Fruit fly (Drosophila melanogaster): Measurements from ENCODE around the gene mri.

The mri gene

dm6 chr3L:184251-184650 is 15.7 kb upstream of the mri start, which contains the start of the genes CG34140, Mkp and Mtch (continued):
- TF ChIP-seq Hey (tag; optimal IDR thresholded peaks at IDR 0.05) (no peak), az2 (GFP tag; optimal IDR thresholded peaks at IDR 0.05) (peak; percentile 88), CG11093 (GFP tag; IDR thresholded peaks at IDR 0.05) (peak; percentile 33; the same call in 1 of the 3 replicates), CG16863 (GFP tag; optimal IDR thresholded peaks at IDR 0.05) (peak; percentile 85), CG11247 (GFP tag; IDR thresholded peaks at IDR 0.05) (peak; percentile 76), Optix (GFP tag; IDR thresholded peaks at IDR 0.05) (peak; percentile 82), CG10462 (GFP tag; optimal IDR thresholded peaks at IDR 0.05) (peak; percentile 86), CG6791 (GFP tag; IDR thresholded peaks at IDR 0.05; ENCODE audit: partially characterized antibody) (peak; percentile 74; the same call in 2 of the 3 replicates), CG9817 (tag; optimal IDR thresholded peaks at IDR 0.05) (peak; percentile 88), CHES-1-like (GFP tag; optimal IDR thresholded peaks at IDR 0.05) (peak; percentile 87), dpn (GFP tag; optimal IDR thresholded peaks at IDR 0.05) (peak; percentile 91), HLHmδ (GFP tag; optimal IDR thresholded peaks at IDR 0.05) (no peak), Adf1 (GFP tag; IDR thresholded peaks at IDR 0.05) (peak; percentile 60), NFAT (GFP tag; IDR thresholded peaks at IDR 0.05) (peak; percentile 76; the same call in 1 of the 2 replicates), tio (GFP tag; optimal IDR thresholded peaks at IDR 0.05) (no peak), ci (GFP tag; IDR thresholded peaks at IDR 0.05) (peak; percentile 75), ttk (GFP tag; IDR thresholded peaks at IDR 0.05) (peak; percentile 73), CG3847 (GFP tag; IDR thresholded peaks at IDR 0.05) (peak; percentile 88), bigmax (GFP tag; optimal IDR thresholded peaks at IDR 0.05) (no peak), CG2116 (GFP tag; optimal IDR thresholded peaks at IDR 0.05) (peak; percentile 94), Meics (GFP tag; optimal IDR thresholded peaks at IDR 0.05) (no peak), Hr39 (optimal IDR thresholded peaks at IDR 0.05) (no peak), CG9876 (GFP tag; optimal IDR thresholded peaks at IDR 0.05) (peak; percentile 67), sna (GFP tag; IDR thresholded peaks at IDR 0.05; ENCODE audit: partially characterized antibody) (peak; percentile 97), CG7271 (tag; optimal IDR thresholded peaks at IDR 0.05) (peak; percentile 70), Lhr (GFP tag; optimal IDR thresholded peaks at IDR 0.05) (no peak), CG17186 (GFP tag; optimal IDR thresholded peaks at IDR 0.05) (peak; percentile 77), Deaf1 (tag; optimal IDR thresholded peaks at IDR 0.05) (no peak), CG7556 (GFP tag; optimal IDR thresholded peaks at IDR 0.05) (peak; percentile 74), Aef1 (GFP tag; IDR thresholded peaks at IDR 0.05) (peak; percentile 88), PHDP (tag; optimal IDR thresholded peaks at IDR 0.05) (no peak), Mad (GFP tag; optimal IDR thresholded peaks at IDR 0.05) (peak; percentile 84), CG6272 (GFP tag; IDR thresholded peaks at IDR 0.05) (peak; percentile 83), CG18619 (GFP tag; optimal IDR thresholded peaks at IDR 0.05) (peak; percentile 70), ewg (GFP tag; optimal IDR thresholded peaks at IDR 0.05) (peak; percentile 73), maf-S (GFP tag; optimal IDR thresholded peaks at IDR 0.05) (peak; percentile 89), insv (GFP tag; optimal IDR thresholded peaks at IDR 0.05) (peak in 1 of 2 experiments; percentile 27), NK7.1 (GFP tag; optimal IDR thresholded peaks at IDR 0.05) (peak; percentile 69), MESR4 (GFP tag; optimal IDR thresholded peaks at IDR 0.05) (peak; percentile 75), ken (GFP tag; IDR thresholded peaks at IDR 0.05) (peak; percentile 80), CG13775 (GFP tag; optimal IDR thresholded peaks at IDR 0.05) (peak; percentile 87), Hr51 (GFP tag; optimal IDR thresholded peaks at IDR 0.05) (peak in 1 of 2 experiments; percentile 91), CG11456 (GFP tag; IDR thresholded peaks at IDR 0.05) (peak; percentile 82), Camta (GFP tag; optimal IDR thresholded peaks at IDR 0.05) (peak; percentile 79), ham (GFP tag; IDR thresholded peaks at IDR 0.05) (no peak), ato (GFP tag; IDR thresholded peaks at IDR 0.05; ENCODE audit: partially characterized antibody) (peak; percentile 73), Dip3 (GFP tag; optimal IDR thresholded peaks at IDR 0.05) (peak; percentile 93), CG9437 (GFP tag; optimal IDR thresholded peaks at IDR 0.05) (peak; percentile 63), CrebB (tag; optimal IDR thresholded peaks at IDR 0.05) (no peak), chn (GFP tag; optimal IDR thresholded peaks at IDR 0.05) (peak; percentile 94), knrl (GFP tag; IDR thresholded peaks at IDR 0.05; ENCODE audit: partially characterized antibody) (peak; percentile 97)

Measured in whole organism, embryonic.